Worm (Caenorhabditis elegans) whole organism, L4/young adult: ENCODE measurements around the gene Y37B11A.3.

Source experiments
- W03F9.2 ChIP-seq: fragments of 150-350 bp; optimal IDR thresholded peaks from 2 replicates; lab custom pipeline; 2014; ENCODE audit warnings: missing biosample characterization, missing genetic modification characterization
- dao-5 ChIP-seq: sonication (generic microtip); optimal IDR thresholded peaks from 2 replicates; lab custom pipeline; 2016; ENCODE audit warnings: missing genotype, missing genetic modification characterization, moderate library complexity, missing compliant biosample characterization
- him-1 ChIP-seq: sonication (generic microtip); optimal IDR thresholded peaks from 2 replicates; lab custom pipeline; 2016; ENCODE audit warnings: missing genotype, missing genetic modification reagents, missing genetic modification characterization, missing compliant biosample characterization

- TF ChIP-seq dao-5 (no peak), W03F9.2 (no peak), him-1 (tag; lab: Kevin White, UChicago) (no peak)
Observed at ce11 chrIII:5814098-5814497, 29.0 kb upstream of the Y37B11A.3 start.
